Worm (Caenorhabditis elegans): ENCODE results near the gene F26F4.2.

DNA sequence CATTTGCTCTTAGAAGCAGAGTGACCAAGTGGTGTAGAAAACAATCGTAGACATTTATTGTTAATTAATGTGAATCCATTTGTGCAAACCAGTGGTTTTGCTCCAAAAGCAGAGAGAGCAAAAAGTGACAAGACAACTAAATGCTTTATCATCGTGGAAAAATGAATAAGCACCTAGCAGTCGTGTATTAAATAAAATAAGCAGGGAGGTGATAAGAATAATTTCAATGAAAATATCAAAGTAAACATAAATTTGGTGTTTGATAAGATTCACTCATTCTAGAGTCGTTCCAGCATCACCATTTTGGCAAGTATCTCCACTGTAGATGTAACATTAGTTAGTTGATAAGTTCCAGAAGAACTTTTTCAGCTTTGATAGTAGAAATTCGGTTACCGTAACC is 23.8 kb upstream of the F26F4.2 start, which contains the start of gene clec-6:
- TF ChIP-seq hmg-4 (GFP tag; optimal IDR thresholded peaks at IDR 0.05) = no peak
- TF ChIP-seq flt-1 (GFP tag; IDR thresholded peaks at IDR 0.05) = no peak
- TF ChIP-seq ama-1 (optimal IDR thresholded peaks at IDR 0.05) = no peak
